Worm (Caenorhabditis elegans): ENCODE results near the gene F15B9.10.

ce11 chrV:12970575-12971160 is 38.1 kb downstream of the F15B9.10 start, which contains the start of gene pnn-1:
- TF ChIP-seq unc-62 (GFP tag; optimal IDR thresholded peaks at IDR 0.05): no peak
- no peak for TF ChIP-seq fos-1 (tag; optimal IDR thresholded peaks at IDR 0.05)
- no peak for TF ChIP-seq pqm-1 (tag; optimal IDR thresholded peaks at IDR 0.05)
- TF ChIP-seq nhr-11 (tag; optimal IDR thresholded peaks at IDR 0.05): no peak
- TF ChIP-seq ztf-11 (tag; optimal IDR thresholded peaks at IDR 0.05): no peak
